Worm (Caenorhabditis elegans) whole organism, midembryonic: ENCODE results near the gene clec-121.

Experiments
- T22C8.4 ChIP-seq: fragments of 200-800 bp; sonication (Bioruptor generic); IDR thresholded peaks from 2 replicates; pipeline ENCODE4 v1.3.6; 2022; ENCODE audit warnings: missing genetic modification characterization, missing compliant biosample characterization
- cog-1 ChIP-seq: sonication (generic microtip); optimal IDR thresholded peaks from 2 replicates; lab custom pipeline; 2016; ENCODE audit warnings: missing genetic modification characterization, missing compliant biosample characterization
- flt-1 ChIP-seq: fragments of 200-800 bp; sonication (Bioruptor generic); IDR thresholded peaks from 2 replicates; pipeline ENCODE4 v1.3.6; 2022; ENCODE audit warnings: missing genetic modification characterization, missing compliant biosample characterization
- klf-2 ChIP-seq: fragments of 200-800 bp; sonication (Bioruptor generic); conservative IDR thresholded peaks from 2 replicates; pipeline ENCODE4 v1.3.6; 2022; ENCODE audit warnings: missing genetic modification reagents, missing genetic modification characterization, missing compliant biosample characterization
- med-1 ChIP-seq: sonication (generic microtip); optimal IDR thresholded peaks from 2 replicates; lab custom pipeline; 2017; ENCODE audit warnings: missing genetic modification characterization, mild to moderate bottlenecking, missing compliant biosample characterization, antibody characterized with exemption, missing genetic modification reagents; ENCODE audit not compliant: insufficient read depth
- ref-1 ChIP-seq: fragments of 200-800 bp; sonication (Bioruptor generic); conservative IDR thresholded peaks from 2 replicates; pipeline ENCODE4 v1.3.6; 2022; ENCODE audit warnings: missing genetic modification reagents, missing genetic modification characterization, missing compliant biosample characterization
- tab-1 ChIP-seq: fragments of 200-800 bp; sonication (Bioruptor generic); IDR thresholded peaks from 2 replicates; pipeline ENCODE4 v1.3.6; 2022; ENCODE audit warnings: missing genetic modification characterization, missing compliant biosample characterization
- ztf-23 ChIP-seq: fragments of 200-800 bp; sonication (Bioruptor generic); IDR thresholded peaks from 2 replicates; pipeline ENCODE4 v1.3.6; 2022; ENCODE audit warnings: missing genetic modification reagents, missing genetic modification characterization, missing compliant biosample characterization

- TF ChIP-seq flt-1 (GFP tag; lab: Robert Waterston, UW) = no peak
- no peak for TF ChIP-seq cog-1 (tag; lab: Kevin White, UChicago)
- TF ChIP-seq ztf-23 = no peak
- TF ChIP-seq med-1 = no peak
- TF ChIP-seq klf-2 (GFP tag; lab: Robert Waterston, UW) = no peak
- no peak for TF ChIP-seq ref-1 (GFP tag; lab: Robert Waterston, UW)
- TF ChIP-seq tab-1 (GFP tag; lab: Robert Waterston, UW) = no peak
- no peak for TF ChIP-seq T22C8.4 (GFP tag; lab: Robert Waterston, UW)
Observed at ce11 chrII:3148404-3148803, 46.3 kb downstream of the clec-121 start.
